Fruit fly (Drosophila melanogaster): ENCODE data around the gene laf.

The laf gene

DNA sequence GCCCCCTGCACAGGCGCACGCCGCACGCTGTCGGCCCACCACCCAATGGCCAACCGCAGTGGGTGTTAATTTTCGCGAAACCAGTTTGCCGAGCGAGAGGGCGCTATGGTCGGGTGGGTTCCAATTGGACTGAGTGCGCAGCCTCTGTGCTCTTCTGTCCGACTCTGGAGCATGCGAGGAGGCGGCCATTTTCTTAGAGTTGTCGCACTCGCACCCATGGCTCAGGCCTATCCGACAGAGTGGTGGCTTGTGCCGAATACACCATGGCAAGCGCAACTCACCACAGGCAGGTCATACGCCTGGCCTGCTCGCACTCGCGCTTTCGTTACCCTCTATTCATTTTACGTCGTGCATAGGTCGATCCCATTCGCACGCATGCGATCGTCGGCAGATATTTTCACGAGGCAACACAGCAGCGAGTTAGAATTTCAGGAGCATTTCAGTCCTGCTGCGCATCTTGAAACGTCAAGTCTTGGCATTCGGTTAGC lies 25.9 kb downstream of the laf start, which contains the start of gene opa (continued):
- TF ChIP-seq Sry-δ (GFP tag; optimal IDR thresholded peaks at IDR 0.05) (no peak), CG16779 (GFP tag; IDR thresholded peaks at IDR 0.05) (no peak), CG3847 (GFP tag; IDR thresholded peaks at IDR 0.05) (no peak), CG15601 (tag; optimal IDR thresholded peaks at IDR 0.05) (peak; percentile 13), ash1 (GFP tag; optimal IDR thresholded peaks at IDR 0.05) (peak; percentile 36), twi (tag; optimal IDR thresholded peaks at IDR 0.05) (peak; percentile 29), chinmo (GFP tag; IDR thresholded peaks at IDR 0.05; ENCODE audit: partially characterized antibody) (peak; percentile 89; the same call in 2 of the 4 replicates), bbx (GFP tag; IDR thresholded peaks at IDR 0.05; ENCODE audit: partially characterized antibody) (peak; percentile 58), Xrp1 (GFP tag; IDR thresholded peaks at IDR 0.05) (no peak), Bteb2 (GFP tag; optimal IDR thresholded peaks at IDR 0.05) (no peak), sim (GFP tag; IDR thresholded peaks at IDR 0.05) (0 out of 2 replicates have a peak, but pooled peaks have one; percentile 28), CG10321 (GFP tag; IDR thresholded peaks at IDR 0.05) (peak; percentile 99), CG4328 (GFP tag; optimal IDR thresholded peaks at IDR 0.05) (no peak), CG1792 (GFP tag; optimal IDR thresholded peaks at IDR 0.05) (no peak), ato (GFP tag; IDR thresholded peaks at IDR 0.05; ENCODE audit: partially characterized antibody) (peak; percentile 57), C15 (GFP tag; IDR thresholded peaks at IDR 0.05) (no peak), CG12744 (GFP tag; optimal IDR thresholded peaks at IDR 0.05) (no peak), CG11504 (tag; optimal IDR thresholded peaks at IDR 0.05) (no peak), Drgx (GFP tag; IDR thresholded peaks at IDR 0.05) (0 out of 2 replicates have a peak, but pooled peaks have one; percentile 16), Med (GFP tag) (peak; percentile 82), rib (GFP tag; IDR thresholded peaks at IDR 0.05) (peak; percentile 75), pfk (GFP tag; optimal IDR thresholded peaks at IDR 0.05) (no peak), kni (GFP tag; optimal IDR thresholded peaks at IDR 0.05) (peak; percentile 59), fd96Cb (tag; optimal IDR thresholded peaks at IDR 0.05) (no peak), tll (GFP tag; optimal IDR thresholded peaks at IDR 0.05) (peak; percentile 43 to 75), fd102C (GFP tag; optimal IDR thresholded peaks at IDR 0.05) (peak; percentile 43), al (GFP tag; IDR thresholded peaks at IDR 0.05) (no peak), zen (tag; optimal IDR thresholded peaks at IDR 0.05) (peak; percentile 54), fd64A (GFP tag; optimal IDR thresholded peaks at IDR 0.05) (no peak), tna (GFP tag; IDR thresholded peaks at IDR 0.05; ENCODE audit: partially characterized antibody) (peak; percentile 56; the same call in 1 of the 2 replicates), chif (GFP tag; optimal IDR thresholded peaks at IDR 0.05) (peak in 1 of 2 experiments; percentile 9), CG6689 (GFP tag; IDR thresholded peaks at IDR 0.05) (no peak), CG10543 (GFP tag; optimal IDR thresholded peaks at IDR 0.05) (peak; percentile 12), ara (GFP tag; IDR thresholded peaks at IDR 0.05) (no peak), D19B (GFP tag; optimal IDR thresholded peaks at IDR 0.05) (no peak), fru (optimal IDR thresholded peaks at IDR 0.05) (no peak), nmo (GFP tag; optimal IDR thresholded peaks at IDR 0.05) (peak; percentile 28), cg (GFP tag; optimal IDR thresholded peaks at IDR 0.05) (peak; percentile 31), CG8388 (GFP tag; optimal IDR thresholded peaks at IDR 0.05) (no peak), jing (GFP tag; optimal IDR thresholded peaks at IDR 0.05) (peak; percentile 23), zfh1 (GFP tag; IDR thresholded peaks at IDR 0.05) (0 out of 3 replicates have a peak, but pooled peaks have one; percentile 13), sob (GFP tag; IDR thresholded peaks at IDR 0.05) (no peak), sens (GFP tag) (peak; percentile 26), lov (optimal IDR thresholded peaks at IDR 0.05) (no peak), lov (GFP tag; IDR thresholded peaks at IDR 0.05) (0 out of 3 replicates have a peak, but pooled peaks have one; percentile 6), hkb (optimal IDR thresholded peaks at IDR 0.05) (no peak), hkb (GFP tag; IDR thresholded peaks at IDR 0.05) (peak; percentile 44), NC2β (GFP tag; optimal IDR thresholded peaks at IDR 0.05) (peak; percentile 10), Bgb (GFP tag; IDR thresholded peaks at IDR 0.05; ENCODE audit: partially characterized antibody) (peak; percentile 58; the same call in 1 of the 2 replicates), pb (GFP tag; optimal IDR thresholded peaks at IDR 0.05) (no peak), Opbp (GFP tag; IDR thresholded peaks at IDR 0.05; ENCODE audit: partially characterized antibody) (peak; percentile 55; the same call in 2 of the 3 replicates)

Data from whole organism, embryonic.